Worm (Caenorhabditis elegans): ENCODE results near the gene T25D10.4.

Gene T25D10.4

DNA sequence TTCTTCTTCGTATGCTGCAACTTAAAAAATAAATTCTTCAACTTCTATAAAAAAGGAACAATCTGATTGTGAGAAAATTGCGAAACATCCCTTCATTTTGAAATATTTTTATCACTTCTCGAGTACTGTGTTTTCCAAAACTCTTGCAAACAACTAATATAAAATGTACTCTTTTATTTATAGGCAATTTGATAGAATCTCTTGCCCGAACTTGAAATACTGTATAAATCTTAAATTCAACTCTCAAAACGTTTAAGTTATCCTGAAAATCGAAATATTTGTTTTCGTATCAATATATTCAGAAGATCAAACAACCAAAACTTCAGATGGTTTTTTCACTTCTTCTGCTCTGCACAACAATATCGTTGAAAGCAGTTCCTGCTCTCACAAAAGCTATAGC lies 23.6 kb downstream of the T25D10.4 start, which contains the start of gene F58F12.4:
TSS of gene F58F12.4 (plus strand) at position 301 of the 400 bp plus-strand sequence.
- TF ChIP-seq sma-9 (GFP tag; optimal IDR thresholded peaks at IDR 0.05) (no peak), sma-9 (tag; optimal IDR thresholded peaks at IDR 0.05) (no peak), lin-11 (tag; optimal IDR thresholded peaks at IDR 0.05) (no peak), snpc-4 (tag; optimal IDR thresholded peaks at IDR 0.05) (no peak), crh-2 (tag; optimal IDR thresholded peaks at IDR 0.05) (no peak), nhr-10 (tag; optimal IDR thresholded peaks at IDR 0.05) (no peak), nhr-23 (tag; optimal IDR thresholded peaks at IDR 0.05) (no peak), mbf-1 (tag; optimal IDR thresholded peaks at IDR 0.05) (no peak), nhr-12 (tag; optimal IDR thresholded peaks at IDR 0.05) (no peak), alr-1 (tag; optimal IDR thresholded peaks at IDR 0.05) (no peak), dmd-4 (tag; optimal IDR thresholded peaks at IDR 0.05) (no peak), fos-1 (tag; optimal IDR thresholded peaks at IDR 0.05) (no peak), sma-3 (GFP tag; optimal IDR thresholded peaks at IDR 0.05) (no peak), elt-1 (tag; optimal IDR thresholded peaks at IDR 0.05) (no peak), unc-39 (tag; optimal IDR thresholded peaks at IDR 0.05) (no peak), ztf-11 (tag; optimal IDR thresholded peaks at IDR 0.05) (no peak), egl-27 (tag; optimal IDR thresholded peaks at IDR 0.05) (no peak), nhr-6 (tag; optimal IDR thresholded peaks at IDR 0.05) (no peak), mab-5 (tag; optimal IDR thresholded peaks at IDR 0.05) (no peak)

DNA sequence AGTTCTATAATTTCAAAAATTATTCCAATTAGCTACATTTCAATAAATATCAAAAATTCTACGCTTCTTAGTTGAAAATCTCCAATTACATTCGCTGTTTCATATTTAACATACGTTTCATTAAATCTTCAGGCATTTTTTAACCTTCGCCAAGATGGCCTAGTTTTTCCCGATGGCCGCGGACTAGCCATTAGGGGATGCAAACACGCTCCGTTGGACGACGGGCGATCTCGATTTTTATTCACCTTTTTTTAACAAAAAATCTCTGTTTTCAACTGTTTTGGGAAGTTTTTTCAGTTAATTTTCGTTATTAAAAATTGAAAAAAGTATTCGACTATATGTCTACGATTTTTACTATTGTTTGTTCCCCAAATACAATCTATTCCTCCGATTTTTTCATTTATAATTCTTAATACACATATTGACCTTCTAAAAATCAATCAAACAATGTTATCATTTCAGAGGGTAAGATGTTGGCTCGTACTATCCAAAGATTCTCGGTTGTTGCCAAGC lies 26.8 kb downstream of the T25D10.4 start, which contains the start of gene F58F12.1:
TSS of gene F58F12.1 (plus strand) at position 463 of the 513 bp plus-strand sequence.
- TF ChIP-seq ceh-82 (tag; optimal IDR thresholded peaks at IDR 0.05) (no peak), lin-13 (GFP tag; optimal IDR thresholded peaks at IDR 0.05) (peak; percentile 61), sem-4 (tag; optimal IDR thresholded peaks at IDR 0.05) (peak; percentile 38), elt-1 (tag; optimal IDR thresholded peaks at IDR 0.05) (no peak), C34F6.9 (tag; optimal IDR thresholded peaks at IDR 0.05) (peak; percentile 81), Y55F3AM.14 (GFP tag; optimal IDR thresholded peaks at IDR 0.05) (no peak), snpc-4 (tag; optimal IDR thresholded peaks at IDR 0.05) (peak; percentile 28), nhr-23 (tag; optimal IDR thresholded peaks at IDR 0.05) (no peak), gmeb-1 (tag; optimal IDR thresholded peaks at IDR 0.05) (peak; percentile 66), fos-1 (tag; optimal IDR thresholded peaks at IDR 0.05) (peak; percentile 67), nhr-21 (tag; optimal IDR thresholded peaks at IDR 0.05) (peak; percentile 16), nhr-129 (tag; optimal IDR thresholded peaks at IDR 0.05) (peak; percentile 61), skn-1 (tag; optimal IDR thresholded peaks at IDR 0.05) (no peak), sma-9 (GFP tag; optimal IDR thresholded peaks at IDR 0.05) (peak; percentile 41), sma-9 (tag; optimal IDR thresholded peaks at IDR 0.05) (no peak), lsy-2 (tag; optimal IDR thresholded peaks at IDR 0.05) (peak; percentile 39 to 78), unc-62 (GFP tag; optimal IDR thresholded peaks at IDR 0.05) (no peak), sma-3 (GFP tag; optimal IDR thresholded peaks at IDR 0.05) (peak; percentile 18), peb-1 (tag; optimal IDR thresholded peaks at IDR 0.05) (no peak), crh-2 (tag; optimal IDR thresholded peaks at IDR 0.05) (peak; percentile 24), nhr-237 (tag; optimal IDR thresholded peaks at IDR 0.05) (no peak)

DNA sequence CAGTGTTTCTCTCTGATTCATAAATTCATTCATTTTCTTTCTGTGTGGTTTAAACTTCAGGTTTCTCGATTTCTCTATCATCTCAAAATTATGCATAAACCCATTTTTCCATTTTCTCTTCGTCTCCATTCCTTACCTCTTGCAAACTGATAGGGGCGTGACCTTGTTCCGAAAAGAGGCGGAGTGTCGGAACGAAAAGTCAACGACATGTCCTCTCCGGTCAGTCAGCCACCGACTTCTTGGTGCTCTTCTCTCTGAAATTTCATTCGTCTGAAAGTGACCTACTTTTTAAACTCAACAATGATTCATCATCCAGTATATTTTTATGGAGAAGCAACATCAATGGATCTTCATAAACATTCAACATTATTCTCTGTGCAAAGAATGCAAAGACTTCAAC lies 29.2 kb downstream of the T25D10.4 start, which contains the start of gene F58F12.12:
TSS of gene F58F12.12 (plus strand) at position 301 of the 400 bp plus-strand sequence.
- TF ChIP-seq fos-1 (tag; optimal IDR thresholded peaks at IDR 0.05) (peak; percentile 3), sem-4 (tag; optimal IDR thresholded peaks at IDR 0.05) (no peak)

DNA sequence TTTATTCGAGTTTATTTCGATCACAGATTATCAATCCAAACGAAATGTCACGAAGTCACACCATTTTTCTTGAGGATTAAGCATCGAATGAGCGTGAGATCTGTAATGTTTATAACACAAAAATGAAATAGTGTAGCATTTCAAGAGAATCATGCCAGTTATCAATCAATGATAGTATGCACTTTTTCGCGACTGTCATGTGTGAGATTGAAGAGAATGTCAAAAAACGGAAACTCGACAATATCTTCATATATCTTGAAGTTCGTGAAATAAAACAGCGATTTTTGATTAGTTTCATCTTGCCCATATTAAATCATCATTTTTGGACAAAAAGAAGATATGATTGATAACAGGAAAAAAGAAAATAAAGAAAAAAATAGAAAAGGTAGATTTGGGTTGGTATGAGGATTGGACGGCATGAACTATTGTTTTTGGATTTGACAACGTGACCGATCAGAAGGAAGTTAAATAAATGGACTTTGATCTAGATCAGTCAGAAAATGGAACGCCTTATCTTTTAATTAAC lies 31.0 kb downstream of the T25D10.4 start:
- no peak for TF ChIP-seq C34F6.9 (tag; optimal IDR thresholded peaks at IDR 0.05)
- TF ChIP-seq peb-1 (tag; optimal IDR thresholded peaks at IDR 0.05), result no peak
- peak; percentile 10 for TF ChIP-seq sma-3 (GFP tag; optimal IDR thresholded peaks at IDR 0.05)
- TF ChIP-seq fos-1 (tag; optimal IDR thresholded peaks at IDR 0.05), result peak; percentile 44
- no peak for TF ChIP-seq ama-1 (optimal IDR thresholded peaks at IDR 0.05)
- no peak for TF ChIP-seq lsy-2 (tag; optimal IDR thresholded peaks at IDR 0.05)
- TF ChIP-seq nhr-21 (tag; optimal IDR thresholded peaks at IDR 0.05), result peak; percentile 69
- TF ChIP-seq nhr-11 (tag; optimal IDR thresholded peaks at IDR 0.05), result no peak
- peak; percentile 35 for TF ChIP-seq sma-9 (GFP tag; optimal IDR thresholded peaks at IDR 0.05)
- TF ChIP-seq sma-9 (tag; optimal IDR thresholded peaks at IDR 0.05), result no peak
